Fruit fly (Drosophila melanogaster): ENCODE results near the gene Smn.

The Smn gene

dm6 chr3L:16567495-16567894 lies 13.9 kb downstream of the Smn start (continued):
- TF ChIP-seq CG33557 (GFP tag; optimal IDR thresholded peaks at IDR 0.05) (peak; percentile 30), ara (GFP tag; IDR thresholded peaks at IDR 0.05) (peak; percentile 57; the same call in 1 of the 2 replicates), bowl (GFP tag; IDR thresholded peaks at IDR 0.05) (no peak), fu2 (GFP tag; optimal IDR thresholded peaks at IDR 0.05) (no peak), Meics (GFP tag; optimal IDR thresholded peaks at IDR 0.05) (peak; percentile 29), sim (GFP tag; IDR thresholded peaks at IDR 0.05) (no peak), zen (tag; optimal IDR thresholded peaks at IDR 0.05) (peak; percentile 57), CG2889 (GFP tag; IDR thresholded peaks at IDR 0.05) (no peak), mld (GFP tag; IDR thresholded peaks at IDR 0.05; ENCODE audit: partially characterized antibody) (no peak), onecut (GFP tag; IDR thresholded peaks at IDR 0.05) (peak; percentile 22; the same call in 1 of the 2 replicates), Dad (GFP tag; optimal IDR thresholded peaks at IDR 0.05) (no peak), bab2 (GFP tag; optimal IDR thresholded peaks at IDR 0.05) (no peak), B-H1 (GFP tag; IDR thresholded peaks at IDR 0.05) (peak; percentile 12; the same call in 1 of the 3 replicates), CG14667 (GFP tag; IDR thresholded peaks at IDR 0.05) (no peak), CG7372 (GFP tag; IDR thresholded peaks at IDR 0.05) (no peak), Lim3 (GFP tag; IDR thresholded peaks at IDR 0.05) (no peak), tin (GFP tag; optimal IDR thresholded peaks at IDR 0.05) (peak; percentile 44), tio (GFP tag; optimal IDR thresholded peaks at IDR 0.05) (peak; percentile 22), org-1 (GFP tag; optimal IDR thresholded peaks at IDR 0.05) (peak; percentile 45), CG30020 (tag; optimal IDR thresholded peaks at IDR 0.05) (peak; percentile 32), lov (optimal IDR thresholded peaks at IDR 0.05) (no peak), lov (GFP tag; IDR thresholded peaks at IDR 0.05) (no peak), C15 (GFP tag; IDR thresholded peaks at IDR 0.05) (no peak), sisA (GFP tag; IDR thresholded peaks at IDR 0.05) (peak; percentile 33), gce (GFP tag; IDR thresholded peaks at IDR 0.05) (peak; percentile 50; the same call in 1 of the 3 replicates), Opbp (GFP tag; IDR thresholded peaks at IDR 0.05; ENCODE audit: partially characterized antibody) (no peak), Nf-YB (GFP tag; optimal IDR thresholded peaks at IDR 0.05) (peak; percentile 37), Optix (GFP tag; IDR thresholded peaks at IDR 0.05) (no peak), CG6791 (GFP tag; IDR thresholded peaks at IDR 0.05; ENCODE audit: partially characterized antibody) (no peak), repo (GFP tag; optimal IDR thresholded peaks at IDR 0.05) (no peak), CG17829 (tag; optimal IDR thresholded peaks at IDR 0.05) (peak; percentile 72), da (GFP tag; optimal IDR thresholded peaks at IDR 0.05) (no peak), CoRest (tag; optimal IDR thresholded peaks at IDR 0.05) (peak; percentile 73), CTCF (GFP tag; optimal IDR thresholded peaks at IDR 0.05) (no peak), CG9876 (GFP tag; optimal IDR thresholded peaks at IDR 0.05) (no peak), Doc2 (GFP tag; IDR thresholded peaks at IDR 0.05) (no peak), pzg (GFP tag; optimal IDR thresholded peaks at IDR 0.05) (no peak), NFAT (GFP tag; IDR thresholded peaks at IDR 0.05) (no peak), CrebB (tag; optimal IDR thresholded peaks at IDR 0.05) (no peak), lbe (GFP tag; optimal IDR thresholded peaks at IDR 0.05) (no peak), sna (GFP tag; IDR thresholded peaks at IDR 0.05; ENCODE audit: partially characterized antibody) (no peak), Dll (GFP tag; IDR thresholded peaks at IDR 0.05; ENCODE audit: partially characterized antibody) (no peak), tll (GFP tag; optimal IDR thresholded peaks at IDR 0.05) (no peak), CG13123 (GFP tag; optimal IDR thresholded peaks at IDR 0.05) (no peak), ham (GFP tag; IDR thresholded peaks at IDR 0.05) (no peak), CG31388 (GFP tag; optimal IDR thresholded peaks at IDR 0.05) (no peak), Scr (GFP tag; IDR thresholded peaks at IDR 0.05; ENCODE audit: partially characterized antibody) (no peak), Dek (tag; optimal IDR thresholded peaks at IDR 0.05) (no peak), CG3065 (GFP tag; optimal IDR thresholded peaks at IDR 0.05) (peak; percentile 38), CG8290 (GFP tag; optimal IDR thresholded peaks at IDR 0.05) (peak; percentile 8), CG8290 (tag; optimal IDR thresholded peaks at IDR 0.05) (no peak), pan (optimal IDR thresholded peaks at IDR 0.05) (no peak), pan (GFP tag; optimal IDR thresholded peaks at IDR 0.05 in 1 of 2, IDR thresholded peaks at IDR 0.05 in 1 of 2) (peak in 1 of 2 experiments; percentile 67)

All from whole organism, embryonic.